Worm (Caenorhabditis elegans) whole organism, early embryonic: ENCODE data around the gene clec-241.

ENCODE experiments used
- B0310.2 ChIP-seq: sonication (generic microtip); optimal IDR thresholded peaks from 2 replicates; lab custom pipeline; 2016; ENCODE audit warnings: mild to moderate bottlenecking, missing genetic modification characterization, missing compliant biosample characterization
- F13C5.2 ChIP-seq: sonication (generic microtip); optimal IDR thresholded peaks from 2 replicates; lab custom pipeline; 2017; ENCODE audit warnings: mild to moderate bottlenecking, missing genetic modification characterization, inconsistent platforms, missing compliant biosample characterization
- aly-1 ChIP-seq: sonication (generic microtip); optimal IDR thresholded peaks from 2 replicates; lab custom pipeline; 2016; ENCODE audit warnings: missing genetic modification characterization, missing compliant biosample characterization
- ama-1 ChIP-seq: fragments of 150-350 bp; optimal IDR thresholded peaks from 2 replicates; lab custom pipeline; 2014
- ceh-13 ChIP-seq: fragments of 200-800 bp; sonication (Bioruptor generic); optimal IDR thresholded peaks from 2 replicates; lab custom pipeline; 2018; ENCODE audit warnings: mild to moderate bottlenecking, missing genetic modification characterization, missing compliant biosample characterization
- ceh-36 ChIP-seq: sonication (generic microtip); optimal IDR thresholded peaks from 2 replicates; lab custom pipeline; 2016; ENCODE audit warnings: missing genetic modification characterization, inconsistent platforms, missing compliant biosample characterization
- ets-7 ChIP-seq: sonication (generic microtip); optimal IDR thresholded peaks from 2 replicates; lab custom pipeline; 2016; ENCODE audit warnings: missing genotype, missing genetic modification characterization, missing compliant biosample characterization
- flt-1 ChIP-seq: fragments of 200-800 bp; sonication (Bioruptor generic); IDR thresholded peaks from 2 replicates; pipeline ENCODE4 v1.3.6; 2022; ENCODE audit warnings: missing genetic modification characterization, missing compliant biosample characterization
- hmbx-1 ChIP-seq: sonication (generic microtip); optimal IDR thresholded peaks from 2 replicates; lab custom pipeline; 2016; ENCODE audit warnings: mild to moderate bottlenecking, missing genetic modification characterization, missing compliant biosample characterization
- hmg-4 ChIP-seq: fragments of 200-800 bp; sonication (Bioruptor generic); optimal IDR thresholded peaks from 2 replicates; lab custom pipeline; 2018; ENCODE audit warnings: mild to moderate bottlenecking, missing genetic modification characterization, missing compliant biosample characterization
- hnd-1 ChIP-seq: sonication (generic microtip); optimal IDR thresholded peaks from 2 replicates; lab custom pipeline; 2016; ENCODE audit warnings: missing genetic modification characterization, missing compliant biosample characterization
- pes-1 ChIP-seq: fragments of 200-800 bp; sonication (Bioruptor generic); IDR thresholded peaks from 2 replicates; pipeline ENCODE4 v1.3.6; 2022; ENCODE audit warnings: missing genetic modification reagents, missing genetic modification characterization, missing compliant biosample characterization
- scrt-1 ChIP-seq: fragments of 200-800 bp; sonication (Bioruptor generic); IDR thresholded peaks from 2 replicates; pipeline ENCODE4 v1.3.6; 2022; ENCODE audit warnings: missing genetic modification characterization, missing compliant biosample characterization
- sea-1 ChIP-seq: fragments of 200-800 bp; sonication (Bioruptor generic); conservative IDR thresholded peaks from 2 replicates; pipeline ENCODE4 v1.3.6; 2022; ENCODE audit warnings: missing genetic modification characterization, missing compliant biosample characterization
- tbx-11 ChIP-seq: fragments of 200-800 bp; sonication (Bioruptor generic); IDR thresholded peaks from 2 replicates; pipeline ENCODE4 v1.3.6; 2022; ENCODE audit warnings: missing genetic modification characterization, missing compliant biosample characterization
- tbx-37 ChIP-seq: fragments of 200-800 bp; sonication (Bioruptor generic); conservative IDR thresholded peaks from 2 replicates; pipeline ENCODE4 v1.3.6; 2022; ENCODE audit warnings: missing genetic modification reagents, missing genetic modification characterization, missing compliant biosample characterization
- tra-4 ChIP-seq: sonication (generic microtip); optimal IDR thresholded peaks from 2 replicates; lab custom pipeline; 2017; ENCODE audit warnings: missing genetic modification characterization, missing compliant biosample characterization

clec-241 gene

ce11 chrV:17026289-17026688, 13.2 kb upstream of the clec-241 start, which contains the start of gene F49H6.15:
F49H6.15 (minus strand) TSS chrV:17026389.
- TF ChIP-seq flt-1 (GFP tag; lab: Robert Waterston, UW) (no peak), pes-1 (GFP tag; lab: Robert Waterston, UW) (no peak), tbx-37 (no peak), sea-1 (no peak), tra-4 (tag; lab: Kevin White, UChicago) (no peak), tbx-11 (GFP tag; lab: Robert Waterston, UW) (no peak), F13C5.2 (tag; lab: Kevin White, UChicago) (no peak)

ce11 chrV:17022613-17023322, 9.6 kb upstream of the clec-241 start, which contains the start of the genes F49H6.8 and F49H6.5:
F49H6.8 (minus strand) TSS chrV:17022663.
F49H6.5 (plus strand) TSS chrV:17023241.
- TF ChIP-seq tbx-11 (GFP tag; lab: Robert Waterston, UW) (no peak), scrt-1 (GFP tag; lab: Robert Waterston, UW) (no peak), ama-1 (no peak), ceh-36 (tag; lab: Kevin White, UChicago) (no peak), F13C5.2 (tag; lab: Kevin White, UChicago) (no peak), ets-7 (no peak)

ce11 chrV:17021361-17021760, 8.2 kb upstream of the clec-241 start, which contains the start of gene F49H6.12:
F49H6.12 (minus strand) TSS chrV:17021461.
- TF ChIP-seq hnd-1 (tag; lab: Kevin White, UChicago) (no peak), tra-4 (tag; lab: Kevin White, UChicago) (no peak), ceh-13 (GFP tag; lab: Kevin White, UChicago) (no peak), aly-1 (no peak), hmbx-1 (no peak), F13C5.2 (tag; lab: Kevin White, UChicago) (no peak), pes-1 (GFP tag; lab: Robert Waterston, UW) (no peak), flt-1 (GFP tag; lab: Robert Waterston, UW) (no peak), ama-1 (no peak), scrt-1 (GFP tag; lab: Robert Waterston, UW) (no peak), ets-7 (no peak), tbx-37 (no peak), sea-1 (no peak), B0310.2 (no peak), tbx-11 (GFP tag; lab: Robert Waterston, UW) (no peak), ceh-36 (tag; lab: Kevin White, UChicago) (no peak), hmg-4 (GFP tag; lab: Kevin White, UChicago) (no peak)

ce11 chrV:17019690-17020089, 6.6 kb upstream of the clec-241 start, which contains the start of gene F49H6.17:
F49H6.17 (plus strand) TSS chrV:17019990.
- TF ChIP-seq tra-4 (tag; lab: Kevin White, UChicago) = no peak
- TF ChIP-seq pes-1 (GFP tag; lab: Robert Waterston, UW) = no peak
- no peak for TF ChIP-seq tbx-11 (GFP tag; lab: Robert Waterston, UW)
- no peak for TF ChIP-seq flt-1 (GFP tag; lab: Robert Waterston, UW)
- TF ChIP-seq sea-1 = no peak
- TF ChIP-seq ets-7 = no peak
- TF ChIP-seq hnd-1 (tag; lab: Kevin White, UChicago) = no peak
- TF ChIP-seq hmbx-1 = no peak
- TF ChIP-seq F13C5.2 (tag; lab: Kevin White, UChicago) = no peak
- TF ChIP-seq aly-1 = no peak
- no peak for TF ChIP-seq hmg-4 (GFP tag; lab: Kevin White, UChicago)
- no peak for TF ChIP-seq ama-1
- no peak for TF ChIP-seq ceh-36 (tag; lab: Kevin White, UChicago)
- no peak for TF ChIP-seq scrt-1 (GFP tag; lab: Robert Waterston, UW)
- TF ChIP-seq B0310.2 = no peak

- TF ChIP-seq hmbx-1 (no peak), ceh-13 (GFP tag; lab: Kevin White, UChicago) (no peak), hmg-4 (GFP tag; lab: Kevin White, UChicago) (no peak), tra-4 (tag; lab: Kevin White, UChicago) (no peak), F13C5.2 (tag; lab: Kevin White, UChicago) (no peak), pes-1 (GFP tag; lab: Robert Waterston, UW) (no peak)
Observed at ce11 chrV:17016787-17017186, 3.7 kb upstream of the clec-241 start, which contains the start of gene srh-97. srh-97 (plus strand) TSS chrV:17017087.

- no peak for TF ChIP-seq pes-1 (GFP tag; lab: Robert Waterston, UW)
- no peak for TF ChIP-seq B0310.2
- TF ChIP-seq ama-1 = no peak
- TF ChIP-seq hmbx-1 = no peak
- no peak for TF ChIP-seq aly-1
- no peak for TF ChIP-seq sea-1
- TF ChIP-seq ceh-36 (tag; lab: Kevin White, UChicago) = no peak
- TF ChIP-seq ceh-13 (GFP tag; lab: Kevin White, UChicago) = no peak
- TF ChIP-seq flt-1 (GFP tag; lab: Robert Waterston, UW) = no peak
- TF ChIP-seq tbx-37 = no peak
- TF ChIP-seq tra-4 (tag; lab: Kevin White, UChicago) = no peak
Observed at ce11 chrV:17014050-17014449, 918 bp upstream of the clec-241 start, which contains the start of gene clc-13. clc-13 (plus strand) TSS chrV:17014408.

- TF ChIP-seq tra-4 (tag; lab: Kevin White, UChicago) (no peak), tbx-11 (GFP tag; lab: Robert Waterston, UW) (no peak), hmbx-1 (no peak), hmg-4 (GFP tag; lab: Kevin White, UChicago) (no peak)
Observed at ce11 chrV:17009342-17010064, 3.6 kb downstream of the clec-241 start, which contains the start of the genes clc-12 and clec-240. clc-12 (minus strand) TSS chrV:17009388. clec-240 (plus strand) TSS chrV:17010014.
